Worm (Caenorhabditis elegans) whole organism, young adult: Measurements from ENCODE around the gene npr-4.

Experiments used
- C06A6.2 ChIP-seq: fragments of 200-800 bp; sonication (Bioruptor generic); conservative IDR thresholded peaks from 2 replicates; pipeline ENCODE4 v1.3.6; 2022; ENCODE audit warnings: missing genetic modification characterization, missing compliant biosample characterization
- F22D6.2 ChIP-seq: sonication (generic microtip); optimal IDR thresholded peaks from 2 replicates; lab custom pipeline; 2016; ENCODE audit warnings: mild to moderate bottlenecking, missing genetic modification characterization, missing compliant biosample characterization
- F23B12.7 ChIP-seq: sonication (generic microtip); optimal IDR thresholded peaks from 2 replicates; lab custom pipeline; 2017; ENCODE audit warnings: missing genetic modification characterization, mild to moderate bottlenecking, missing compliant biosample characterization, antibody characterized with exemption, moderate library complexity; ENCODE audit not compliant: insufficient read depth
- F52B5.7 ChIP-seq: sonication (generic microtip); optimal IDR thresholded peaks from 2 replicates; lab custom pipeline; 2016; ENCODE audit warnings: mild to moderate bottlenecking, missing genetic modification characterization, missing compliant biosample characterization
- F55B11.4 ChIP-seq: sonication (generic microtip); optimal IDR thresholded peaks from 2 replicates; lab custom pipeline; 2016; ENCODE audit warnings: missing compliant biosample characterization, missing genetic modification characterization, borderline replicate concordance; ENCODE audit not compliant: insufficient read depth
- T07F8.4 ChIP-seq: sonication (generic microtip); optimal IDR thresholded peaks from 2 replicates; lab custom pipeline; 2016; ENCODE audit warnings: mild to moderate bottlenecking, missing genetic modification characterization, moderate library complexity, missing compliant biosample characterization
- Y67H2A.10 ChIP-seq: fragments of 200-800 bp; sonication (Bioruptor generic); conservative IDR thresholded peaks from 2 replicates; pipeline ENCODE4 v1.3.6; 2022; ENCODE audit warnings: missing genetic modification reagents, missing genetic modification characterization, missing compliant biosample characterization
- aptf-2 ChIP-seq: fragments of 200-800 bp; sonication (Bioruptor generic); conservative IDR thresholded peaks from 2 replicates; pipeline ENCODE4 v1.3.6; 2022; ENCODE audit warnings: missing genetic modification reagents, missing genetic modification characterization, missing compliant biosample characterization
- attf-5 ChIP-seq: fragments of 200-800 bp; sonication (Bioruptor generic); optimal IDR thresholded peaks from 2 replicates; lab custom pipeline; 2018; ENCODE audit warnings: mild to moderate bottlenecking, missing genetic modification characterization, missing compliant biosample characterization
- bed-1 ChIP-seq: fragments of 200-800 bp; sonication (Bioruptor generic); IDR thresholded peaks from 2 replicates; pipeline ENCODE4 v1.3.6; 2022; ENCODE audit warnings: missing genetic modification reagents, missing genetic modification characterization, missing compliant biosample characterization
- ccch-3 ChIP-seq: fragments of 200-800 bp; sonication (Bioruptor generic); optimal IDR thresholded peaks from 2 replicates; lab custom pipeline; 2018; ENCODE audit warnings: mild to moderate bottlenecking, missing genetic modification characterization, missing compliant biosample characterization
- cebp-1 ChIP-seq, 2 experiments: fragments of 200-800 bp in 1 of 2; sonication (Bioruptor generic) in 1 of 2; sonication (generic microtip) in 1 of 2; IDR thresholded peaks in 1 of 2; optimal IDR thresholded peaks in 1 of 2; 2 replicates each; pipeline versions ENCODE4 v1.3.6 to Lab custom; 2017 to 2022; ENCODE audit warnings: missing compliant biosample characterization in 2 of 2, missing genetic modification characterization in 2 of 2, mild to moderate bottlenecking in 1 of 2, missing genetic modification reagents in 1 of 2, moderate library complexity in 1 of 2
- cebp-2 ChIP-seq: fragments of 200-800 bp; sonication (Bioruptor generic); IDR thresholded peaks from 2 replicates; pipeline ENCODE4 v1.3.6; 2022; ENCODE audit warnings: missing genetic modification characterization, missing compliant biosample characterization
- ceh-27 ChIP-seq: fragments of 200-800 bp; sonication (Bioruptor generic); optimal IDR thresholded peaks from 2 replicates; lab custom pipeline; 2018; ENCODE audit warnings: mild to moderate bottlenecking, missing genetic modification characterization, moderate library complexity, missing compliant biosample characterization
- ceh-79 ChIP-seq: sonication (generic microtip); optimal IDR thresholded peaks from 2 replicates; lab custom pipeline; 2017; ENCODE audit warnings: mild to moderate bottlenecking, missing genetic modification characterization, missing compliant biosample characterization
- ceh-91 ChIP-seq: fragments of 200-800 bp; sonication (Bioruptor generic); IDR thresholded peaks from 2 replicates; pipeline ENCODE4 v1.3.6; 2022; ENCODE audit warnings: missing genetic modification reagents, missing genetic modification characterization, missing compliant biosample characterization
- chd-7 ChIP-seq: sonication (generic microtip); optimal IDR thresholded peaks from 2 replicates; lab custom pipeline; 2016; ENCODE audit warnings: mild to moderate bottlenecking, missing genetic modification characterization, moderate library complexity, missing compliant biosample characterization
- die-1 ChIP-seq: sonication (generic microtip); optimal IDR thresholded peaks from 2 replicates; lab custom pipeline; 2016; ENCODE audit warnings: missing genotype, mild to moderate bottlenecking, missing genetic modification characterization, missing compliant biosample characterization
- dox-1 ChIP-seq: fragments of 200-800 bp; sonication (Bioruptor generic); IDR thresholded peaks from 2 replicates; pipeline ENCODE4 v1.3.6; 2022; ENCODE audit warnings: missing genetic modification reagents, missing genetic modification characterization, missing compliant biosample characterization
- dpl-1 ChIP-seq: fragments of 150-350 bp; optimal IDR thresholded peaks from 2 replicates; lab custom pipeline; 2014; ENCODE audit warnings: missing biosample characterization, missing genetic modification reagents, missing genetic modification characterization
- ekl-4 ChIP-seq: fragments of 200-800 bp; sonication (Bioruptor generic); IDR thresholded peaks from 2 replicates; pipeline ENCODE4 v1.3.6; 2022; ENCODE audit warnings: missing genetic modification reagents, missing genetic modification characterization, missing compliant biosample characterization
- gei-17 ChIP-seq: fragments of 200-800 bp; sonication (Bioruptor generic); optimal IDR thresholded peaks from 2 replicates; lab custom pipeline; 2018; ENCODE audit warnings: mild to moderate bottlenecking, missing genetic modification characterization, missing compliant biosample characterization
- hlh-26 ChIP-seq: fragments of 200-800 bp; sonication (Bioruptor generic); conservative IDR thresholded peaks from 2 replicates; pipeline ENCODE4 v1.3.6; 2022; ENCODE audit warnings: missing genetic modification reagents, missing genetic modification characterization, missing compliant biosample characterization
- hmg-1.2 ChIP-seq: fragments of 200-800 bp; sonication (Bioruptor generic); IDR thresholded peaks from 2 replicates; pipeline ENCODE4 v1.3.6; 2022; ENCODE audit warnings: missing genetic modification reagents, missing genetic modification characterization, missing compliant biosample characterization
- hsf-1 ChIP-seq: fragments of 200-800 bp; sonication (Bioruptor generic); IDR thresholded peaks from 2 replicates; pipeline ENCODE4 v1.3.6; 2022; ENCODE audit warnings: missing genetic modification reagents, missing genetic modification characterization, missing compliant biosample characterization
- lin-26 ChIP-seq: fragments of 200-800 bp; sonication (Bioruptor generic); IDR thresholded peaks from 2 replicates; pipeline ENCODE4 v1.3.6; 2022; ENCODE audit warnings: missing genetic modification reagents, missing genetic modification characterization, missing compliant biosample characterization
- lin-35 ChIP-seq, 3 experiments: fragments of 150-350 bp in 2 of 3; sonication (generic microtip) in 1 of 3; optimal IDR thresholded peaks; 2 replicates each; lab custom pipeline; 2014 to 2018; ENCODE audit warnings: missing biosample characterization in 3 of 3, missing genetic modification characterization in 3 of 3, missing genetic modification reagents in 3 of 3
- lin-40 ChIP-seq: sonication (generic microtip); optimal IDR thresholded peaks from 2 replicates; lab custom pipeline; 2016; ENCODE audit warnings: missing genetic modification characterization, mild to moderate bottlenecking, missing compliant biosample characterization, missing genotype, missing genetic modification reagents
- madf-8 ChIP-seq: fragments of 200-800 bp; sonication (Bioruptor generic); conservative IDR thresholded peaks from 2 replicates; pipeline ENCODE4 v1.3.6; 2022; ENCODE audit warnings: missing genetic modification reagents, missing genetic modification characterization, missing compliant biosample characterization
- mes-4 ChIP-seq: sonication (generic microtip); optimal IDR thresholded peaks from 2 replicates; lab custom pipeline; 2016; ENCODE audit warnings: missing genotype, missing genetic modification characterization, missing compliant biosample characterization
- nfya-2 ChIP-seq: fragments of 200-800 bp; sonication (Bioruptor generic); IDR thresholded peaks from 2 replicates; pipeline ENCODE4 v1.3.6; 2022; ENCODE audit warnings: missing genetic modification reagents, missing genetic modification characterization, missing compliant biosample characterization
- nhr-179 ChIP-seq: sonication (generic microtip); optimal IDR thresholded peaks from 2 replicates; lab custom pipeline; 2016; ENCODE audit warnings: mild to moderate bottlenecking, missing genetic modification characterization, missing compliant biosample characterization
- nhr-80 ChIP-seq: sonication (generic microtip); optimal IDR thresholded peaks from 2 replicates; lab custom pipeline; 2016; ENCODE audit warnings: missing genetic modification characterization, missing compliant biosample characterization
- repo-1 ChIP-seq: sonication (generic microtip); optimal IDR thresholded peaks from 2 replicates; lab custom pipeline; 2017; ENCODE audit warnings: mild to moderate bottlenecking, missing genetic modification characterization, missing compliant biosample characterization
- sdz-38 ChIP-seq: sonication (generic microtip); optimal IDR thresholded peaks from 2 replicates; lab custom pipeline; 2016; ENCODE audit warnings: missing genotype, missing genetic modification characterization, missing compliant biosample characterization
- sea-2 ChIP-seq: fragments of 200-800 bp; sonication (Bioruptor generic); IDR thresholded peaks from 2 replicates; pipeline ENCODE4 v1.3.6; 2022; ENCODE audit warnings: missing genetic modification characterization, missing compliant biosample characterization
- somi-1 ChIP-seq: fragments of 200-800 bp; sonication (Bioruptor generic); optimal IDR thresholded peaks from 2 replicates; lab custom pipeline; 2018; ENCODE audit warnings: mild to moderate bottlenecking, missing genetic modification characterization, missing compliant biosample characterization
- sptf-2 ChIP-seq: fragments of 200-800 bp; sonication (Bioruptor generic); optimal IDR thresholded peaks from 2 replicates; lab custom pipeline; 2018; ENCODE audit warnings: mild to moderate bottlenecking, missing genetic modification characterization, missing compliant biosample characterization
- tbp1 ChIP-seq: fragments of 200-800 bp; sonication (Bioruptor generic); optimal IDR thresholded peaks from 2 replicates; lab custom pipeline; 2018; ENCODE audit warnings: mild to moderate bottlenecking, missing genetic modification characterization, missing compliant biosample characterization
- zfh-2 ChIP-seq: fragments of 200-800 bp; sonication (Bioruptor generic); conservative IDR thresholded peaks from 2 replicates; pipeline ENCODE4 v1.3.6; 2022; ENCODE audit warnings: missing genetic modification reagents, missing genetic modification characterization, missing compliant biosample characterization
- zim-3 ChIP-seq: sonication (generic microtip); optimal IDR thresholded peaks from 2 replicates; lab custom pipeline; 2017; ENCODE audit warnings: mild to moderate bottlenecking, missing genetic modification characterization, moderate library complexity, missing compliant biosample characterization
- ztf-26 ChIP-seq: sonication (generic microtip); optimal IDR thresholded peaks from 2 replicates; lab custom pipeline; 2017; ENCODE audit warnings: missing genetic modification characterization, missing compliant biosample characterization

Gene npr-4

ce11 chrX:12525359-12525839 is 26.1 kb downstream of the npr-4 start, which contains the start of gene scd-1:
TSS of gene scd-1 (minus strand) at chrX:12525789.
- TF ChIP-seq hmg-1.2: no peak
- TF ChIP-seq sea-2 (GFP tag; lab: Robert Waterston, UW): no peak
- TF ChIP-seq sdz-38 (tag; lab: Kevin White, UChicago): no peak
- no peak for TF ChIP-seq bed-1 (GFP tag; lab: Robert Waterston, UW)
- no peak for TF ChIP-seq F52B5.7
- TF ChIP-seq ccch-3 (GFP tag; lab: Kevin White, UChicago): no peak
- TF ChIP-seq zfh-2 (GFP tag; lab: Robert Waterston, UW): peak; percentile 70
- TF ChIP-seq lin-40 (tag; lab: Kevin White, UChicago): no peak
- no peak for TF ChIP-seq madf-8 (GFP tag; lab: Robert Waterston, UW)
- no peak for TF ChIP-seq tbp1 (GFP tag; lab: Kevin White, UChicago)
- no peak for TF ChIP-seq ceh-27 (GFP tag; lab: Kevin White, UChicago)
- TF ChIP-seq hsf-1 (GFP tag; lab: Robert Waterston, UW): 0 out of 2 replicates have a peak, but pooled peaks have one; percentile 15
- no peak for TF ChIP-seq dox-1 (GFP tag; lab: Robert Waterston, UW)
- no peak for TF ChIP-seq mes-4 (tag; lab: Kevin White, UChicago)
- TF ChIP-seq cebp-2 (GFP tag; lab: Robert Waterston, UW): 0 out of 2 replicates have a peak, but pooled peaks have one; percentile 41
- no peak for TF ChIP-seq ceh-79 (tag; lab: Kevin White, UChicago)
- TF ChIP-seq sptf-2 (GFP tag; lab: Kevin White, UChicago): no peak
- no peak for TF ChIP-seq lin-35 (GFP tag; optimal IDR thresholded peaks at IDR 0.05; lab: Kevin White, UChicago)

ce11 chrX:12524514-12524913 is 27.0 kb downstream of the npr-4 start:
- TF ChIP-seq T07F8.4: no peak
- no peak for TF ChIP-seq dpl-1
- TF ChIP-seq aptf-2 (GFP tag; lab: Robert Waterston, UW): no peak
- TF ChIP-seq hlh-26 (GFP tag; lab: Robert Waterston, UW): no peak
- no peak for TF ChIP-seq F55B11.4 (tag; lab: Kevin White, UChicago)
- TF ChIP-seq madf-8 (GFP tag; lab: Robert Waterston, UW): no peak
- TF ChIP-seq Y67H2A.10 (GFP tag; lab: Robert Waterston, UW): no peak
- TF ChIP-seq ceh-91 (GFP tag; lab: Robert Waterston, UW): no peak
- TF ChIP-seq ekl-4 (GFP tag; lab: Robert Waterston, UW): no peak
- no peak for TF ChIP-seq gei-17 (GFP tag; lab: Kevin White, UChicago)

ce11 chrX:12523071-12523483 is 28.4 kb downstream of the npr-4 start:
- TF ChIP-seq cebp-1 (GFP tag; IDR thresholded peaks at IDR 0.05; lab: Robert Waterston, UW) (no peak), cebp-1 (tag; optimal IDR thresholded peaks at IDR 0.05; lab: Kevin White, UChicago) (peak; percentile 43), zim-3 (no peak), die-1 (tag; lab: Kevin White, UChicago) (peak; percentile 18), F22D6.2 (tag; lab: Kevin White, UChicago) (peak; percentile 77), cebp-2 (GFP tag; lab: Robert Waterston, UW) (no peak), F23B12.7 (tag; lab: Kevin White, UChicago) (peak; percentile 7), ztf-26 (tag; lab: Kevin White, UChicago) (peak; percentile 87), nhr-179 (tag; lab: Kevin White, UChicago) (no peak), attf-5 (GFP tag; lab: Kevin White, UChicago) (peak; percentile 21), nfya-2 (GFP tag; lab: Robert Waterston, UW) (no peak), lin-40 (tag; lab: Kevin White, UChicago) (peak; percentile 85), chd-7 (tag; lab: Kevin White, UChicago) (peak; percentile 46), somi-1 (GFP tag; lab: Kevin White, UChicago) (peak; percentile 78), lin-26 (GFP tag; lab: Robert Waterston, UW) (peak; percentile 39; the same call in 1 of the 2 replicates), nhr-80 (tag; lab: Kevin White, UChicago) (peak; percentile 50), repo-1 (tag; lab: Kevin White, UChicago) (no peak), C06A6.2 (peak; percentile 56)
